Worm (Caenorhabditis elegans): ENCODE measurements around the gene ZK938.11.

The ZK938.11 gene

ce11 chrII:9845239-9845638 is 5.0 kb upstream of the ZK938.11 start, which contains the start of gene chil-9:
Gene chil-9, minus strand, starts transcription at chrII:9845339.
- TF ChIP-seq C16A3.4 (tag; optimal IDR thresholded peaks at IDR 0.05) (no peak), nhr-28 (tag; optimal IDR thresholded peaks at IDR 0.05) (no peak), alr-1 (tag; optimal IDR thresholded peaks at IDR 0.05; ENCODE audit: borderline replicate concordance) (no peak), irx-1 (tag; optimal IDR thresholded peaks at IDR 0.05) (no peak), fkh-4 (tag; optimal IDR thresholded peaks at IDR 0.05; ENCODE audit: borderline replicate concordance) (no peak), lir-3 (tag; optimal IDR thresholded peaks at IDR 0.05; ENCODE audit: poor library complexity) (no peak), unc-62 (GFP tag; optimal IDR thresholded peaks at IDR 0.05) (no peak), zip-4 (GFP tag; optimal IDR thresholded peaks at IDR 0.05) (no peak), nhr-19 (GFP tag; conservative IDR thresholded peaks at IDR 0.05) (no peak), elt-2 (tag; optimal IDR thresholded peaks at IDR 0.05) (no peak)

ce11 chrII:9841985-9842505 is 1.8 kb upstream of the ZK938.11 start, which contains the start of gene rnh-1.2:
Gene rnh-1.2, minus strand, starts transcription at chrII:9842035.
- TF ChIP-seq nhr-90 (tag; optimal IDR thresholded peaks at IDR 0.05; ENCODE audit: poor library complexity) (no peak), lsy-2 (tag; optimal IDR thresholded peaks at IDR 0.05) (no peak), unc-30 (tag; optimal IDR thresholded peaks at IDR 0.05) (no peak), isw-1 (GFP tag; IDR thresholded peaks at IDR 0.05) (no peak), nhr-76 (tag; optimal IDR thresholded peaks at IDR 0.05) (no peak), mdl-1 (tag; optimal IDR thresholded peaks at IDR 0.05) (no peak), unc-86 (tag; optimal IDR thresholded peaks at IDR 0.05) (no peak), nhr-71 (tag; optimal IDR thresholded peaks at IDR 0.05) (no peak), zag-1 (tag; optimal IDR thresholded peaks at IDR 0.05) (no peak), zip-4 (GFP tag; optimal IDR thresholded peaks at IDR 0.05) (no peak), irx-1 (tag; optimal IDR thresholded peaks at IDR 0.05) (no peak), nhr-20 (tag; optimal IDR thresholded peaks at IDR 0.05) (no peak), elt-2 (tag; optimal IDR thresholded peaks at IDR 0.05) (no peak), unc-98 (GFP tag; IDR thresholded peaks at IDR 0.05) (no peak)

ce11 chrII:9838260-9838935 is 1.8 kb downstream of the ZK938.11 start, which contains the start of gene arrd-4:
Gene arrd-4, minus strand, starts transcription at chrII:9838310.
- no peak for TF ChIP-seq skn-1 (tag; optimal IDR thresholded peaks at IDR 0.05)
- TF ChIP-seq elt-3 (tag; optimal IDR thresholded peaks at IDR 0.05): no peak
- no peak for TF ChIP-seq zip-4 (GFP tag; optimal IDR thresholded peaks at IDR 0.05)
- TF ChIP-seq ceh-8 (GFP tag; optimal IDR thresholded peaks at IDR 0.05): peak; percentile 87
- TF ChIP-seq egl-27 (tag; optimal IDR thresholded peaks at IDR 0.05): no peak
- peak; percentile 4 for TF ChIP-seq egl-13 (tag; optimal IDR thresholded peaks at IDR 0.05)
- TF ChIP-seq xbp-1 (tag; optimal IDR thresholded peaks at IDR 0.05): no peak
- peak; percentile 47 for TF ChIP-seq pax-3 (tag; optimal IDR thresholded peaks at IDR 0.05)
- no peak for TF ChIP-seq zag-1 (tag; optimal IDR thresholded peaks at IDR 0.05)
- TF ChIP-seq sptf-1 (tag; optimal IDR thresholded peaks at IDR 0.05): no peak
- no peak for TF ChIP-seq aly-2 (tag; optimal IDR thresholded peaks at IDR 0.05)
- TF ChIP-seq nhr-237 (tag; optimal IDR thresholded peaks at IDR 0.05): no peak
- no peak for TF ChIP-seq mab-9 (GFP tag; IDR thresholded peaks at IDR 0.05)
- TF ChIP-seq swsn-7 (tag; optimal IDR thresholded peaks at IDR 0.05): peak; percentile 1
- TF ChIP-seq fkh-8 (tag; optimal IDR thresholded peaks at IDR 0.05): peak; percentile 88
- TF ChIP-seq tbx-2 (tag; optimal IDR thresholded peaks at IDR 0.05): no peak

ce11 chrII:9835958-9836357 is 4.3 kb downstream of the ZK938.11 start:
- TF ChIP-seq skn-1 (tag; optimal IDR thresholded peaks at IDR 0.05) (no peak), nhr-11 (tag; optimal IDR thresholded peaks at IDR 0.05) (no peak), sup-37 (GFP tag; optimal IDR thresholded peaks at IDR 0.05) (no peak), nhr-77 (tag; optimal IDR thresholded peaks at IDR 0.05) (no peak), zag-1 (tag; optimal IDR thresholded peaks at IDR 0.05) (no peak), nhr-47 (tag; optimal IDR thresholded peaks at IDR 0.05) (no peak), ceh-82 (tag; optimal IDR thresholded peaks at IDR 0.05) (no peak), nhr-76 (tag; optimal IDR thresholded peaks at IDR 0.05) (no peak), mep-1 (tag; optimal IDR thresholded peaks at IDR 0.05) (no peak), lin-15B (tag; optimal IDR thresholded peaks at IDR 0.05) (no peak), xbp-1 (tag; optimal IDR thresholded peaks at IDR 0.05) (no peak)
